Worm (Caenorhabditis elegans) whole organism, midembryonic: ENCODE results near the gene unc-45.

ENCODE experiments used
- T22C8.4 ChIP-seq: fragments of 200-800 bp; sonication (Bioruptor generic); IDR thresholded peaks from 2 replicates; pipeline ENCODE4 v1.3.6; 2022; ENCODE audit warnings: missing genetic modification characterization, missing compliant biosample characterization
- flt-1 ChIP-seq: fragments of 200-800 bp; sonication (Bioruptor generic); IDR thresholded peaks from 2 replicates; pipeline ENCODE4 v1.3.6; 2022; ENCODE audit warnings: missing genetic modification characterization, missing compliant biosample characterization
- klf-2 ChIP-seq: fragments of 200-800 bp; sonication (Bioruptor generic); conservative IDR thresholded peaks from 2 replicates; pipeline ENCODE4 v1.3.6; 2022; ENCODE audit warnings: missing genetic modification reagents, missing genetic modification characterization, missing compliant biosample characterization
- ref-1 ChIP-seq: fragments of 200-800 bp; sonication (Bioruptor generic); conservative IDR thresholded peaks from 2 replicates; pipeline ENCODE4 v1.3.6; 2022; ENCODE audit warnings: missing genetic modification reagents, missing genetic modification characterization, missing compliant biosample characterization
- tab-1 ChIP-seq: fragments of 200-800 bp; sonication (Bioruptor generic); IDR thresholded peaks from 2 replicates; pipeline ENCODE4 v1.3.6; 2022; ENCODE audit warnings: missing genetic modification characterization, missing compliant biosample characterization
- ztf-23 ChIP-seq: fragments of 200-800 bp; sonication (Bioruptor generic); IDR thresholded peaks from 2 replicates; pipeline ENCODE4 v1.3.6; 2022; ENCODE audit warnings: missing genetic modification reagents, missing genetic modification characterization, missing compliant biosample characterization
- ztf-29 ChIP-seq: fragments of 200-800 bp; sonication (Bioruptor generic); IDR thresholded peaks from 2 replicates; pipeline ENCODE4 v1.3.6; 2022; ENCODE audit warnings: missing genetic modification reagents, missing genetic modification characterization, missing compliant biosample characterization

ce11 chrIII:502583-502982 is 11.2 kb downstream of the unc-45 start:
- peak; percentile 89 for TF ChIP-seq klf-2 (GFP tag; lab: Robert Waterston, UW)
- TF ChIP-seq ztf-23: peak; percentile 95
- peak; percentile 90 for TF ChIP-seq flt-1 (GFP tag; lab: Robert Waterston, UW)
- peak; percentile 73 for TF ChIP-seq ref-1 (GFP tag; lab: Robert Waterston, UW)
- peak; percentile 83 for TF ChIP-seq T22C8.4 (GFP tag; lab: Robert Waterston, UW)
- peak; percentile 91 for TF ChIP-seq tab-1
- peak; percentile 65 for TF ChIP-seq ztf-29 (GFP tag; lab: Robert Waterston, UW)
